Fruit fly (Drosophila melanogaster) whole organism, embryonic: ENCODE measurements around the gene superdeath.

Source experiments
- Blimp-1 ChIP-seq: fragments of 200-800 bp; sonication (Bioruptor generic); optimal IDR thresholded peaks from 3 replicates; lab custom pipeline; 2018; ENCODE audit warnings: missing biosample characterization, missing genetic modification characterization, mild to moderate bottlenecking, moderate library complexity, missing genetic modification reagents
- CG10543 ChIP-seq: fragments of 200-800 bp; sonication (Bioruptor generic); optimal IDR thresholded peaks from 3 replicates; lab custom pipeline; 2017; ENCODE audit warnings: missing biosample characterization, mild to moderate bottlenecking, missing genetic modification characterization, moderate library complexity
- CG10979 ChIP-seq: fragments of 200-800 bp; sonication (Bioruptor generic); optimal IDR thresholded peaks from 2 replicates; lab custom pipeline; 2018; ENCODE audit warnings: missing biosample characterization, mild to moderate bottlenecking, missing genetic modification characterization, moderate library complexity
- CG12744 ChIP-seq: fragments of 200-800 bp; sonication (Bioruptor generic); optimal IDR thresholded peaks from 2 replicates; lab custom pipeline; 2016; ENCODE audit warnings: missing biosample characterization, missing genetic modification characterization
- CG14860 ChIP-seq: fragments of 200-800 bp; sonication (Bioruptor generic); IDR thresholded peaks from 3 replicates; pipeline ENCODE4 v1.3.6; 2022; ENCODE audit warnings: missing biosample characterization, missing genetic modification characterization; ENCODE audit not compliant: partially characterized antibody
- CG1832 ChIP-seq: fragments of 200-800 bp; sonication (Bioruptor generic); optimal IDR thresholded peaks from 2 replicates; lab custom pipeline; 2017; ENCODE audit warnings: missing biosample characterization, mild to moderate bottlenecking, missing genetic modification characterization, inconsistent platforms
- CG30431 ChIP-seq: fragments of 200-800 bp; sonication (Bioruptor generic); optimal IDR thresholded peaks from 2 replicates; lab custom pipeline; 2017; ENCODE audit warnings: missing biosample characterization, missing genetic modification characterization
- CG31441 ChIP-seq: fragments of 200-800 bp; sonication (Bioruptor generic); IDR thresholded peaks from 2 replicates; pipeline ENCODE4 v1.3.6; 2022; ENCODE audit warnings: missing biosample characterization, missing genetic modification characterization
- CG4617 ChIP-seq: fragments of 200-800 bp; sonication (Bioruptor generic); optimal IDR thresholded peaks from 3 replicates; lab custom pipeline; 2016; ENCODE audit warnings: missing biosample characterization, missing genetic modification characterization, borderline replicate concordance
- CG4707 ChIP-seq: fragments of 200-800 bp; sonication (Bioruptor generic); optimal IDR thresholded peaks from 2 replicates; lab custom pipeline; 2018; ENCODE audit warnings: missing biosample characterization, mild to moderate bottlenecking, missing genetic modification characterization, moderate library complexity
- CG6683 ChIP-seq: fragments of 200-800 bp; sonication (Bioruptor generic); optimal IDR thresholded peaks from 2 replicates; lab custom pipeline; 2017; ENCODE audit warnings: missing biosample characterization, mild to moderate bottlenecking, missing genetic modification characterization, missing genetic modification reagents
- CG6689 ChIP-seq: fragments of 200-800 bp; sonication (Bioruptor generic); IDR thresholded peaks from 2 replicates; pipeline ENCODE4 v1.3.6; 2022; ENCODE audit warnings: missing biosample characterization, missing genetic modification characterization
- CG7556 ChIP-seq: fragments of 200-800 bp; sonication (Bioruptor generic); optimal IDR thresholded peaks from 2 replicates; lab custom pipeline; 2017; ENCODE audit warnings: missing biosample characterization, mild to moderate bottlenecking, missing genetic modification characterization
- CG8281 ChIP-seq: fragments of 200-800 bp; sonication (Bioruptor generic); optimal IDR thresholded peaks from 2 replicates; lab custom pipeline; 2018; ENCODE audit warnings: missing biosample characterization, mild to moderate bottlenecking, missing genetic modification characterization, moderate library complexity
- CG8388 ChIP-seq: fragments of 200-800 bp; sonication (Bioruptor generic); optimal IDR thresholded peaks from 2 replicates; lab custom pipeline; 2019; ENCODE audit warnings: missing biosample characterization, mild to moderate bottlenecking, missing genetic modification characterization, moderate library complexity
- CG9215 ChIP-seq: fragments of 200-800 bp; sonication (Bioruptor generic); IDR thresholded peaks from 2 replicates; pipeline ENCODE4 v1.3.6; 2022; ENCODE audit warnings: missing biosample characterization, missing genetic modification characterization
- CG9817 ChIP-seq: fragments of 200-800 bp; sonication (Bioruptor generic); optimal IDR thresholded peaks from 2 replicates; lab custom pipeline; 2018; ENCODE audit warnings: missing biosample characterization, mild to moderate bottlenecking, missing genetic modification characterization, moderate library complexity
- Gsc ChIP-seq: fragments of 200-800 bp; sonication (Bioruptor generic); IDR thresholded peaks from 2 replicates; pipeline ENCODE4 v1.3.6; 2022; ENCODE audit warnings: missing biosample characterization, missing genetic modification characterization
- H15 ChIP-seq: fragments of 200-800 bp; sonication (Bioruptor generic); IDR thresholded peaks from 3 replicates; pipeline ENCODE4 v1.3.6; 2022; ENCODE audit warnings: missing biosample characterization, missing genetic modification characterization
- HmgZ ChIP-seq: fragments of 200-800 bp; sonication (Bioruptor generic); optimal IDR thresholded peaks from 2 replicates; lab custom pipeline; 2018; ENCODE audit warnings: missing biosample characterization, mild to moderate bottlenecking, missing genetic modification characterization
- Hmx ChIP-seq: fragments of 200-800 bp; sonication (Bioruptor generic); optimal IDR thresholded peaks from 2 replicates; lab custom pipeline; 2016; ENCODE audit warnings: missing biosample characterization, missing genetic modification characterization
- Med ChIP-seq: fragments of 200-800 bp; sonication (Bioruptor generic); peaks from one replicate; lab custom pipeline; 2016; ENCODE audit warnings: missing biosample characterization, missing genetic modification characterization, mild to moderate bottlenecking, inconsistent platforms, moderate library complexity
- Myb ChIP-seq: fragments of 200-800 bp; sonication (Bioruptor generic); optimal IDR thresholded peaks from 2 replicates; lab custom pipeline; 2016; ENCODE audit warnings: missing biosample characterization, missing genetic modification characterization
- NC2β ChIP-seq: fragments of 200-800 bp; sonication (Bioruptor generic); optimal IDR thresholded peaks from 2 replicates; lab custom pipeline; 2016; ENCODE audit warnings: missing biosample characterization, missing genetic modification characterization
- NK7.1 ChIP-seq: fragments of 200-800 bp; sonication (Bioruptor generic); optimal IDR thresholded peaks from 3 replicates; lab custom pipeline; 2016; ENCODE audit warnings: missing biosample characterization, missing genetic modification characterization
- PHDP ChIP-seq: fragments of 200-800 bp; sonication (Bioruptor generic); optimal IDR thresholded peaks from 3 replicates; lab custom pipeline; 2018; ENCODE audit warnings: missing biosample characterization, mild to moderate bottlenecking, missing genetic modification characterization, moderate library complexity
- Poxn ChIP-seq: fragments of 200-800 bp; sonication (Bioruptor generic); IDR thresholded peaks from 2 replicates; pipeline ENCODE4 v1.3.6; 2022; ENCODE audit warnings: missing biosample characterization, missing genetic modification characterization
- Sox102F ChIP-seq: fragments of 200-800 bp; sonication (Bioruptor generic); optimal IDR thresholded peaks from 2 replicates; lab custom pipeline; 2018; ENCODE audit warnings: missing biosample characterization, mild to moderate bottlenecking, missing genetic modification characterization, moderate library complexity
- Spps ChIP-seq: fragments of 200-800 bp; sonication (Bioruptor generic); optimal IDR thresholded peaks from 2 replicates; lab custom pipeline; 2018; ENCODE audit warnings: missing biosample characterization, mild to moderate bottlenecking, missing genetic modification characterization
- Sry-β ChIP-seq: fragments of 200-800 bp; sonication (Bioruptor generic); optimal IDR thresholded peaks from 2 replicates; lab custom pipeline; 2018; ENCODE audit warnings: missing biosample characterization, mild to moderate bottlenecking, missing genetic modification characterization, moderate library complexity
- Xbp1 ChIP-seq: fragments of 200-800 bp; sonication (Bioruptor generic); optimal IDR thresholded peaks from 3 replicates; lab custom pipeline; 2016; ENCODE audit warnings: missing biosample characterization, mild to moderate bottlenecking, missing genetic modification characterization
- Xrp1 ChIP-seq: fragments of 200-800 bp; sonication (Bioruptor generic); IDR thresholded peaks from 2 replicates; pipeline ENCODE4 v1.3.6; 2022; ENCODE audit warnings: missing biosample characterization, missing genetic modification characterization
- ash1 ChIP-seq: fragments of 200-800 bp; sonication (Bioruptor generic); optimal IDR thresholded peaks from 2 replicates; lab custom pipeline; 2018; ENCODE audit warnings: missing biosample characterization, mild to moderate bottlenecking, missing genetic modification characterization
- ato ChIP-seq: fragments of 200-800 bp; sonication (Bioruptor generic); IDR thresholded peaks from 2 replicates; pipeline ENCODE4 v1.3.6; 2022; ENCODE audit warnings: missing biosample characterization, missing genetic modification characterization; ENCODE audit not compliant: partially characterized antibody
- bsh ChIP-seq, 2 experiments: fragments of 200-800 bp; sonication (Bioruptor generic); optimal IDR thresholded peaks; 2 replicates each; lab custom pipeline; 2017 to 2018; ENCODE audit warnings: mild to moderate bottlenecking in 2 of 2, missing biosample characterization in 2 of 2, missing genetic modification characterization in 2 of 2, moderate library complexity in 1 of 2
- chif ChIP-seq, 2 experiments: fragments of 200-800 bp; sonication (Bioruptor generic); optimal IDR thresholded peaks; 3 replicates each; lab custom pipeline; 2016; ENCODE audit warnings: missing biosample characterization in 2 of 2, missing genetic modification characterization in 2 of 2
- dysf ChIP-seq: fragments of 200-800 bp; sonication (Bioruptor generic); IDR thresholded peaks from 3 replicates; pipeline ENCODE4 v1.3.6; 2022; ENCODE audit warnings: missing biosample characterization, missing genetic modification characterization
- fd3F ChIP-seq: fragments of 200-800 bp; sonication (Bioruptor generic); optimal IDR thresholded peaks from 2 replicates; lab custom pipeline; 2018; ENCODE audit warnings: missing biosample characterization, mild to moderate bottlenecking, missing genetic modification characterization, moderate library complexity
- fru ChIP-seq: fragments of >200 bp; optimal IDR thresholded peaks from 2 replicates; lab custom pipeline; 2017
- gce ChIP-seq: fragments of 200-800 bp; sonication (Bioruptor generic); IDR thresholded peaks from 3 replicates; pipeline ENCODE4 v1.3.6; 2022; ENCODE audit warnings: missing biosample characterization, missing genetic modification characterization
- ham ChIP-seq: fragments of 200-800 bp; sonication (Bioruptor generic); IDR thresholded peaks from 2 replicates; pipeline ENCODE4 v1.3.6; 2022; ENCODE audit warnings: missing biosample characterization, missing genetic modification characterization
- insv ChIP-seq, 2 experiments: fragments of 200-800 bp; sonication (Bioruptor generic); optimal IDR thresholded peaks; 3 replicates each; lab custom pipeline; 2016 to 2018; ENCODE audit warnings: missing biosample characterization in 2 of 2, missing genetic modification characterization in 2 of 2
- mam ChIP-seq: fragments of 200-800 bp; sonication (Bioruptor generic); optimal IDR thresholded peaks from 3 replicates; lab custom pipeline; 2016; ENCODE audit warnings: missing biosample characterization, missing genetic modification characterization
- oc ChIP-seq: fragments of 200-800 bp; sonication (Bioruptor generic); optimal IDR thresholded peaks from 2 replicates; lab custom pipeline; 2018; ENCODE audit warnings: missing biosample characterization, mild to moderate bottlenecking, missing genetic modification characterization, moderate library complexity
- odd ChIP-seq: fragments of 200-800 bp; sonication (Bioruptor generic); optimal IDR thresholded peaks from 2 replicates; lab custom pipeline; 2017; ENCODE audit warnings: missing biosample characterization, mild to moderate bottlenecking, missing genetic modification characterization
- pb ChIP-seq: fragments of 200-800 bp; sonication (Bioruptor generic); optimal IDR thresholded peaks from 3 replicates; lab custom pipeline; 2016; ENCODE audit warnings: missing biosample characterization, missing genetic modification characterization
- pfk ChIP-seq: fragments of 200-800 bp; sonication (Bioruptor generic); optimal IDR thresholded peaks from 2 replicates; lab custom pipeline; 2018; ENCODE audit warnings: missing biosample characterization, mild to moderate bottlenecking, missing genetic modification characterization, moderate library complexity
- pzg ChIP-seq: fragments of 200-800 bp; sonication (Bioruptor generic); optimal IDR thresholded peaks from 3 replicates; lab custom pipeline; 2018; ENCODE audit warnings: missing biosample characterization, mild to moderate bottlenecking, missing genetic modification characterization, moderate library complexity
- repo ChIP-seq: fragments of 200-800 bp; sonication (Bioruptor generic); optimal IDR thresholded peaks from 2 replicates; lab custom pipeline; 2016; ENCODE audit warnings: missing biosample characterization, missing genetic modification characterization
- zen ChIP-seq: fragments of 200-800 bp; sonication (Bioruptor generic); optimal IDR thresholded peaks from 3 replicates; lab custom pipeline; 2018; ENCODE audit warnings: missing biosample characterization, mild to moderate bottlenecking, missing genetic modification characterization, moderate library complexity

Gene superdeath

DNA sequence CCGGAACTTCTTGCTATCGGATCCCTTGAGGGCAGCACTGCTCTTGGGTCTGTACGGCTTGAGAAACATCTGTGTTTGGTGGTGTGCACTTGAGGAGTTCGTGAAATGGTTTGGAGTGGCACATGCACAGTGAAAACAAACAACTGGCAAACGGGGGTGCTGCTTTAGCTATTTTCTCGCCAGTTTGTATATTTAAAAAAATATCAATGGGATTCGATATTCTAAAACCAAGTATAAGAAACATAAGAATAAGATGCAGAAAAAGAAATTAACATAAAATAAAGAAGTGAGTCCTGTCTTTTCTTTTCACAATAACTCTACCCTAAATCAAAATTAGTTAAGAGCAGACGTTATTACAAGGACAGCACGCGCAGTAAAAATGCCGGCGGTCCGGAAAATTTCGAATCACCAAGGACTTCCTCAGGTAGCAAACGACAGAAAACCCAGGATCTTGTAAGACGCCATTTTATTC is 13.2 kb downstream of the superdeath start, which contains the start of gene eIF2D (continued):
- TF ChIP-seq Sry-β (GFP tag; lab: Kevin White, UChicago), result peak; percentile 95
- peak; percentile 45 for TF ChIP-seq Sox102F
- peak; percentile 35 for TF ChIP-seq Spps
- TF ChIP-seq CG6683 (GFP tag; lab: Kevin White, UChicago), result peak; percentile 28
- TF ChIP-seq zen (tag; lab: Kevin White, UChicago), result peak; percentile 56
- peak; percentile 1 to 61 for TF ChIP-seq bsh (GFP tag; optimal IDR thresholded peaks at IDR 0.05; lab: Kevin White, UChicago)
- no peak for TF ChIP-seq pfk
- no peak for TF ChIP-seq ham (GFP tag; lab: Robert Waterston, UW)
- no peak; the same call in 1 of the 2 replicates for TF ChIP-seq CG9215 (GFP tag; lab: Robert Waterston, UW)
- TF ChIP-seq H15 (GFP tag; lab: Robert Waterston, UW), result no peak
- TF ChIP-seq pzg (GFP tag; lab: Kevin White, UChicago), result peak; percentile 30
- no peak for TF ChIP-seq CG14860
- TF ChIP-seq CG4707 (GFP tag; lab: Kevin White, UChicago), result no peak
- peak; percentile 68 for TF ChIP-seq CG31441 (GFP tag; lab: Robert Waterston, UW)
- TF ChIP-seq CG8388 (GFP tag; lab: Kevin White, UChicago), result peak; percentile 45
- TF ChIP-seq chif (GFP tag; optimal IDR thresholded peaks at IDR 0.05; lab: Kevin White, UChicago), result peak; percentile 37
- peak in 1 of 2 experiments; percentile 41 for TF ChIP-seq insv (GFP tag; optimal IDR thresholded peaks at IDR 0.05; lab: Kevin White, UChicago)
- no peak for TF ChIP-seq CG1832 (GFP tag; lab: Kevin White, UChicago)
- TF ChIP-seq fru (lab: Kevin White, UChicago), result no peak
- peak; percentile 43 for TF ChIP-seq HmgZ (tag; lab: Kevin White, UChicago)
- no peak for TF ChIP-seq Poxn
- peak; percentile 46 for TF ChIP-seq Xbp1 (GFP tag; lab: Kevin White, UChicago)
- TF ChIP-seq mam, result peak; percentile 45
- TF ChIP-seq odd (GFP tag; lab: Kevin White, UChicago), result no peak
- TF ChIP-seq gce (GFP tag; lab: Robert Waterston, UW), result 0 out of 3 replicates have a peak, but pooled peaks have one; percentile 9
- peak; percentile 44 for TF ChIP-seq Myb (GFP tag; lab: Kevin White, UChicago)
- TF ChIP-seq Xrp1, result peak; percentile 75
- TF ChIP-seq oc (tag; lab: Kevin White, UChicago), result no peak
- no peak for TF ChIP-seq Gsc
- peak; percentile 46 for TF ChIP-seq Blimp-1 (GFP tag; lab: Kevin White, UChicago)
- peak; percentile 47 for TF ChIP-seq CG12744
- TF ChIP-seq PHDP (tag; lab: Kevin White, UChicago), result peak; percentile 63
- TF ChIP-seq repo, result no peak
- peak; percentile 46 for TF ChIP-seq CG9817 (tag; lab: Kevin White, UChicago)
- peak; percentile 32 for TF ChIP-seq fd3F (GFP tag; lab: Kevin White, UChicago)
- peak; percentile 5 for TF ChIP-seq NC2β (GFP tag; lab: Kevin White, UChicago)
- TF ChIP-seq CG10543 (GFP tag; lab: Kevin White, UChicago), result peak; percentile 36
- TF ChIP-seq Hmx (GFP tag; lab: Kevin White, UChicago), result no peak
- TF ChIP-seq CG4617 (GFP tag; lab: Kevin White, UChicago), result peak; percentile 47
- TF ChIP-seq Med (GFP tag; lab: Kevin White, UChicago), result peak; percentile 87
- TF ChIP-seq ato (GFP tag; lab: Robert Waterston, UW), result no peak
- peak; percentile 66; the same call in 2 of the 3 replicates for TF ChIP-seq dysf (GFP tag; lab: Robert Waterston, UW)
- peak; percentile 71 for TF ChIP-seq CG6689 (GFP tag; lab: Robert Waterston, UW)
- peak; percentile 66 for TF ChIP-seq CG10979
- no peak for TF ChIP-seq ash1 (GFP tag; lab: Kevin White, UChicago)
- TF ChIP-seq CG8281 (tag; lab: Kevin White, UChicago), result no peak
- TF ChIP-seq NK7.1 (GFP tag; lab: Kevin White, UChicago), result peak; percentile 18
- peak; percentile 66 for TF ChIP-seq CG7556 (GFP tag; lab: Kevin White, UChicago)
- no peak for TF ChIP-seq pb (GFP tag; lab: Kevin White, UChicago)
- TF ChIP-seq CG30431 (GFP tag; lab: Kevin White, UChicago), result no peak
